Fruit fly (Drosophila melanogaster) whole organism, embryonic: ENCODE results near the gene CG10581.

Experiments used
- CG10209 ChIP-seq: fragments of 200-800 bp; sonication (Bioruptor generic); optimal IDR thresholded peaks from 3 replicates; lab custom pipeline; 2017; ENCODE audit warnings: missing biosample characterization, mild to moderate bottlenecking, missing genetic modification characterization, missing genetic modification reagents
- CG1024 ChIP-seq: fragments of 200-800 bp; sonication (Bioruptor generic); IDR thresholded peaks from 2 replicates; pipeline ENCODE4 v1.3.6; 2022; ENCODE audit warnings: missing biosample characterization, missing genetic modification characterization
- CG10321 ChIP-seq: fragments of 200-800 bp; sonication (Bioruptor generic); IDR thresholded peaks from 2 replicates; pipeline ENCODE4 v1.3.6; 2022; ENCODE audit warnings: missing biosample characterization, missing genetic modification characterization
- CG1233 ChIP-seq: fragments of 200-800 bp; sonication (Bioruptor generic); optimal IDR thresholded peaks from 4 replicates; lab custom pipeline; 2018; ENCODE audit warnings: missing biosample characterization, mild to moderate bottlenecking, missing genetic modification characterization
- CG13775 ChIP-seq: fragments of 200-800 bp; sonication (Bioruptor generic); optimal IDR thresholded peaks from 3 replicates; lab custom pipeline; 2017; ENCODE audit warnings: missing biosample characterization, mild to moderate bottlenecking, missing genetic modification characterization
- CG13894 ChIP-seq: fragments of 200-800 bp; sonication (Bioruptor generic); optimal IDR thresholded peaks from 3 replicates; lab custom pipeline; 2018; ENCODE audit warnings: missing biosample characterization, mild to moderate bottlenecking, missing genetic modification characterization, moderate library complexity
- CG14441 ChIP-seq: fragments of 200-800 bp; sonication (Bioruptor generic); IDR thresholded peaks from 2 replicates; pipeline ENCODE4 v1.3.6; 2022; ENCODE audit warnings: missing biosample characterization, missing genetic modification characterization
- CG17186 ChIP-seq: fragments of 200-800 bp; sonication (Bioruptor generic); optimal IDR thresholded peaks from 3 replicates; lab custom pipeline; 2017; ENCODE audit warnings: missing biosample characterization, missing genetic modification reagents, missing genetic modification characterization
- CG17802 ChIP-seq: fragments of 200-800 bp; sonication (Bioruptor generic); optimal IDR thresholded peaks from 2 replicates; lab custom pipeline; 2018; ENCODE audit warnings: missing biosample characterization, mild to moderate bottlenecking, missing genetic modification characterization, moderate library complexity
- CG18619 ChIP-seq: fragments of 200-800 bp; sonication (Bioruptor generic); optimal IDR thresholded peaks from 3 replicates; lab custom pipeline; 2017; ENCODE audit warnings: missing biosample characterization, mild to moderate bottlenecking, missing genetic modification characterization
- CG34224 ChIP-seq: fragments of 200-800 bp; sonication (Bioruptor generic); IDR thresholded peaks from 3 replicates; pipeline ENCODE4 v1.3.6; 2022; ENCODE audit warnings: missing biosample characterization, missing genetic modification characterization; ENCODE audit not compliant: partially characterized antibody
- CG4854 ChIP-seq: fragments of 200-800 bp; sonication (Bioruptor generic); optimal IDR thresholded peaks from 2 replicates; lab custom pipeline; 2016; ENCODE audit warnings: missing biosample characterization, missing genetic modification characterization, inconsistent platforms
- CG5953 ChIP-seq: fragments of 200-800 bp; sonication (Bioruptor generic); IDR thresholded peaks from 2 replicates; pipeline ENCODE4 v1.3.6; 2022; ENCODE audit warnings: missing biosample characterization, missing genetic modification characterization
- CG6272 ChIP-seq: fragments of 200-800 bp; sonication (Bioruptor generic); IDR thresholded peaks from 2 replicates; pipeline ENCODE4 v1.3.6; 2022; ENCODE audit warnings: missing biosample characterization, missing genetic modification characterization
- CG6683 ChIP-seq: fragments of 200-800 bp; sonication (Bioruptor generic); optimal IDR thresholded peaks from 2 replicates; lab custom pipeline; 2017; ENCODE audit warnings: missing biosample characterization, mild to moderate bottlenecking, missing genetic modification characterization, missing genetic modification reagents
- CG6813 ChIP-seq: fragments of 200-800 bp; sonication (Bioruptor generic); optimal IDR thresholded peaks from 2 replicates; lab custom pipeline; 2017; ENCODE audit warnings: missing biosample characterization, missing genetic modification characterization, mild to moderate bottlenecking, moderate library complexity, missing genetic modification reagents
- CG7372 ChIP-seq: fragments of 200-800 bp; sonication (Bioruptor generic); IDR thresholded peaks from 2 replicates; pipeline ENCODE4 v1.3.6; 2022; ENCODE audit warnings: missing biosample characterization, missing genetic modification characterization
- CG7963 ChIP-seq: fragments of 200-800 bp; sonication (Bioruptor generic); IDR thresholded peaks from 3 replicates; pipeline ENCODE4 v1.3.6; 2022; ENCODE audit warnings: missing biosample characterization, missing genetic modification characterization; ENCODE audit not compliant: partially characterized antibody
- CrebB ChIP-seq: fragments of 200-800 bp; sonication (Bioruptor generic); optimal IDR thresholded peaks from 3 replicates; lab custom pipeline; 2018; ENCODE audit warnings: missing biosample characterization, mild to moderate bottlenecking, missing genetic modification characterization
- Dbx ChIP-seq: fragments of 200-800 bp; sonication (Bioruptor generic); IDR thresholded peaks from 3 replicates; pipeline ENCODE4 v1.3.6; 2022; ENCODE audit warnings: missing biosample characterization, missing genetic modification characterization
- Dll ChIP-seq: fragments of 200-800 bp; sonication (Bioruptor generic); IDR thresholded peaks from 4 replicates; pipeline ENCODE4 v1.3.6; 2022; ENCODE audit warnings: missing biosample characterization, missing genetic modification characterization; ENCODE audit not compliant: partially characterized antibody
- H15 ChIP-seq: fragments of 200-800 bp; sonication (Bioruptor generic); IDR thresholded peaks from 3 replicates; pipeline ENCODE4 v1.3.6; 2022; ENCODE audit warnings: missing biosample characterization, missing genetic modification characterization
- H2.0 ChIP-seq: fragments of 200-800 bp; sonication (Bioruptor generic); IDR thresholded peaks from 2 replicates; pipeline ENCODE4 v1.3.6; 2022; ENCODE audit warnings: missing biosample characterization, missing genetic modification characterization
- Jarid2 ChIP-seq: fragments of 200-800 bp; sonication (Bioruptor generic); optimal IDR thresholded peaks from 3 replicates; lab custom pipeline; 2017; ENCODE audit warnings: mild to moderate bottlenecking, missing biosample characterization, missing genetic modification reagents, missing genetic modification characterization
- Myb ChIP-seq: fragments of 200-800 bp; sonication (Bioruptor generic); optimal IDR thresholded peaks from 2 replicates; lab custom pipeline; 2016; ENCODE audit warnings: missing biosample characterization, missing genetic modification characterization
- Oaz ChIP-seq: fragments of 200-800 bp; sonication (Bioruptor generic); IDR thresholded peaks from 2 replicates; pipeline ENCODE4 v1.3.6; 2022; ENCODE audit warnings: missing biosample characterization, missing genetic modification characterization
- Six4 ChIP-seq: fragments of 200-800 bp; sonication (Bioruptor generic); optimal IDR thresholded peaks from 2 replicates; lab custom pipeline; 2016; ENCODE audit warnings: missing biosample characterization, missing genetic modification characterization
- Sox102F ChIP-seq: fragments of 200-800 bp; sonication (Bioruptor generic); optimal IDR thresholded peaks from 2 replicates; lab custom pipeline; 2018; ENCODE audit warnings: missing biosample characterization, mild to moderate bottlenecking, missing genetic modification characterization, moderate library complexity
- Ssrp ChIP-seq: fragments of 200-800 bp; sonication (Bioruptor generic); optimal IDR thresholded peaks from 2 replicates; lab custom pipeline; 2018; ENCODE audit warnings: missing biosample characterization, mild to moderate bottlenecking, missing genetic modification characterization, moderate library complexity
- al ChIP-seq: fragments of 200-800 bp; sonication (Bioruptor generic); IDR thresholded peaks from 2 replicates; pipeline ENCODE4 v1.3.6; 2022; ENCODE audit warnings: missing biosample characterization, missing genetic modification characterization
- bab2 ChIP-seq: fragments of 200-800 bp; sonication (Bioruptor generic); optimal IDR thresholded peaks from 2 replicates; lab custom pipeline; 2016; ENCODE audit warnings: missing biosample characterization, missing genetic modification characterization
- bbx ChIP-seq: fragments of 200-800 bp; sonication (Bioruptor generic); IDR thresholded peaks from 2 replicates; pipeline ENCODE4 v1.3.6; 2022; ENCODE audit warnings: missing biosample characterization, missing genetic modification characterization; ENCODE audit not compliant: partially characterized antibody
- cad ChIP-seq: fragments of >200 bp; optimal IDR thresholded peaks from 2 replicates; lab custom pipeline; 2017; ENCODE audit warnings: missing biosample characterization, missing genetic modification characterization
- cas ChIP-seq: fragments of 200-800 bp; sonication (Bioruptor generic); IDR thresholded peaks from 2 replicates; pipeline ENCODE4 v1.3.6; 2022; ENCODE audit warnings: missing biosample characterization, missing genetic modification characterization
- chinmo ChIP-seq: fragments of 200-800 bp; sonication (Bioruptor generic); IDR thresholded peaks from 4 replicates; pipeline ENCODE4 v1.3.6; 2022; ENCODE audit warnings: missing biosample characterization, missing genetic modification characterization; ENCODE audit not compliant: partially characterized antibody
- ind ChIP-seq: fragments of 200-800 bp; sonication (Bioruptor generic); optimal IDR thresholded peaks from 3 replicates; lab custom pipeline; 2016; ENCODE audit warnings: missing biosample characterization, missing genetic modification characterization
- jing ChIP-seq: fragments of 200-800 bp; sonication (Bioruptor generic); optimal IDR thresholded peaks from 2 replicates; lab custom pipeline; 2018; ENCODE audit warnings: missing biosample characterization, mild to moderate bottlenecking, missing genetic modification characterization
- kay ChIP-seq: fragments of 200-800 bp; sonication (Bioruptor generic); optimal IDR thresholded peaks from 2 replicates; lab custom pipeline; 2016; ENCODE audit warnings: missing biosample characterization, missing genetic modification characterization
- luna ChIP-seq: fragments of 200-800 bp; sonication (Bioruptor generic); optimal IDR thresholded peaks from 2 replicates; lab custom pipeline; 2016; ENCODE audit warnings: missing biosample characterization, missing genetic modification characterization
- maf-S ChIP-seq: fragments of 200-800 bp; sonication (Bioruptor generic); optimal IDR thresholded peaks from 2 replicates; lab custom pipeline; 2016; ENCODE audit warnings: missing biosample characterization, missing genetic modification characterization
- phol ChIP-seq: fragments of 200-800 bp; sonication (Bioruptor generic); optimal IDR thresholded peaks from 3 replicates; lab custom pipeline; 2018; ENCODE audit warnings: missing biosample characterization, mild to moderate bottlenecking, missing genetic modification characterization, moderate library complexity
- sna ChIP-seq: fragments of 200-800 bp; sonication (Bioruptor generic); IDR thresholded peaks from 2 replicates; pipeline ENCODE4 v1.3.6; 2022; ENCODE audit warnings: missing biosample characterization, missing genetic modification characterization; ENCODE audit not compliant: partially characterized antibody
- ssp ChIP-seq: fragments of 200-800 bp; sonication (Bioruptor generic); IDR thresholded peaks from 2 replicates; pipeline ENCODE4 v1.3.6; 2022; ENCODE audit warnings: missing biosample characterization, missing genetic modification characterization
- sug ChIP-seq: fragments of 200-800 bp; optimal IDR thresholded peaks from 2 replicates; lab custom pipeline; 2019; ENCODE audit warnings: missing biosample characterization, mild to moderate bottlenecking, missing genetic modification characterization, moderate library complexity
- tll ChIP-seq, 2 experiments: fragments of 200-800 bp in 1 of 2; fragments of >200 bp in 1 of 2; sonication (Bioruptor generic) in 1 of 2; optimal IDR thresholded peaks; 2 replicates each; lab custom pipeline; 2017 to 2019; ENCODE audit warnings: missing biosample characterization in 2 of 2, missing genetic modification characterization in 2 of 2, mild to moderate bottlenecking in 1 of 2, moderate library complexity in 1 of 2
- tup ChIP-seq: fragments of 200-800 bp; sonication (Bioruptor generic); optimal IDR thresholded peaks from 2 replicates; lab custom pipeline; 2016; ENCODE audit warnings: missing biosample characterization, mild to moderate bottlenecking, missing genetic modification characterization, moderate library complexity
- twi ChIP-seq: fragments of 200-800 bp; optimal IDR thresholded peaks from 2 replicates; lab custom pipeline; 2019; ENCODE audit warnings: missing biosample characterization, mild to moderate bottlenecking, missing genetic modification characterization, moderate library complexity
- zen2 ChIP-seq: fragments of 200-800 bp; sonication (Bioruptor generic); IDR thresholded peaks from 3 replicates; pipeline ENCODE4 v1.3.6; 2022; ENCODE audit warnings: missing biosample characterization, missing genetic modification characterization; ENCODE audit not compliant: partially characterized antibody

The CG10581 gene

dm6 chr3L:21056792-21057567, 23.0 kb upstream of the CG10581 start (continued):
- TF ChIP-seq Dbx (GFP tag; lab: Robert Waterston, UW) (peak; percentile 48; the same call in 1 of the 3 replicates), CG1024 (GFP tag; lab: Robert Waterston, UW) (no peak), cad (GFP tag; lab: Kevin White, UChicago) (no peak), ind (GFP tag; lab: Kevin White, UChicago) (peak; percentile 2), Six4 (GFP tag; lab: Kevin White, UChicago) (no peak), Jarid2 (GFP tag; lab: Kevin White, UChicago) (no peak), tll (GFP tag; optimal IDR thresholded peaks at IDR 0.05; lab: Kevin White, UChicago) (no peak), Oaz (GFP tag; lab: Robert Waterston, UW) (0 out of 2 replicates have a peak, but pooled peaks have one; percentile 19), CG6683 (GFP tag; lab: Kevin White, UChicago) (no peak), CG6813 (no peak), CG14441 (GFP tag; lab: Robert Waterston, UW) (peak; percentile 27; the same call in 1 of the 2 replicates), phol (tag; lab: Kevin White, UChicago) (peak; percentile 36), CG18619 (GFP tag; lab: Kevin White, UChicago) (peak; percentile 39), CG17186 (GFP tag; lab: Kevin White, UChicago) (no peak), chinmo (GFP tag; lab: Robert Waterston, UW) (peak; percentile 91; the same call in 3 of the 4 replicates), jing (no peak), CG7372 (GFP tag; lab: Robert Waterston, UW) (no peak), CG4854 (no peak), Sox102F (peak; percentile 26), cas (GFP tag; lab: Robert Waterston, UW) (no peak), CG6272 (GFP tag; lab: Robert Waterston, UW) (no peak), Ssrp (tag; lab: Kevin White, UChicago) (peak; percentile 25), CG13775 (GFP tag; lab: Kevin White, UChicago) (no peak), CG10321 (no peak), H15 (GFP tag; lab: Robert Waterston, UW) (no peak), Dll (GFP tag; lab: Robert Waterston, UW) (no peak; the same call in 3 of the 4 replicates), bab2 (peak; percentile 4), twi (peak; percentile 78), maf-S (GFP tag; lab: Kevin White, UChicago) (no peak), CrebB (tag; lab: Kevin White, UChicago) (no peak), ssp (GFP tag; lab: Robert Waterston, UW) (no peak), Myb (no peak), CG1233 (peak; percentile 5), CG7963 (no peak), CG17802 (no peak), luna (no peak), sug (peak; percentile 16), tup (GFP tag; lab: Kevin White, UChicago) (no peak), CG5953 (GFP tag; lab: Robert Waterston, UW) (no peak), CG34224 (GFP tag; lab: Robert Waterston, UW) (no peak), kay (GFP tag; lab: Kevin White, UChicago) (peak; percentile 66), al (GFP tag; lab: Robert Waterston, UW) (no peak), CG13894 (tag; lab: Kevin White, UChicago) (peak; percentile 33), H2.0 (GFP tag; lab: Robert Waterston, UW) (0 out of 2 replicates have a peak, but pooled peaks have one; percentile 17), sna (no peak), zen2 (GFP tag; lab: Robert Waterston, UW) (no peak), bbx (GFP tag; lab: Robert Waterston, UW) (no peak), CG10209 (GFP tag; lab: Kevin White, UChicago) (peak; percentile 27)
